Worm (Caenorhabditis elegans): Measurements from ENCODE around the gene sphr-1.

Gene sphr-1

DNA sequence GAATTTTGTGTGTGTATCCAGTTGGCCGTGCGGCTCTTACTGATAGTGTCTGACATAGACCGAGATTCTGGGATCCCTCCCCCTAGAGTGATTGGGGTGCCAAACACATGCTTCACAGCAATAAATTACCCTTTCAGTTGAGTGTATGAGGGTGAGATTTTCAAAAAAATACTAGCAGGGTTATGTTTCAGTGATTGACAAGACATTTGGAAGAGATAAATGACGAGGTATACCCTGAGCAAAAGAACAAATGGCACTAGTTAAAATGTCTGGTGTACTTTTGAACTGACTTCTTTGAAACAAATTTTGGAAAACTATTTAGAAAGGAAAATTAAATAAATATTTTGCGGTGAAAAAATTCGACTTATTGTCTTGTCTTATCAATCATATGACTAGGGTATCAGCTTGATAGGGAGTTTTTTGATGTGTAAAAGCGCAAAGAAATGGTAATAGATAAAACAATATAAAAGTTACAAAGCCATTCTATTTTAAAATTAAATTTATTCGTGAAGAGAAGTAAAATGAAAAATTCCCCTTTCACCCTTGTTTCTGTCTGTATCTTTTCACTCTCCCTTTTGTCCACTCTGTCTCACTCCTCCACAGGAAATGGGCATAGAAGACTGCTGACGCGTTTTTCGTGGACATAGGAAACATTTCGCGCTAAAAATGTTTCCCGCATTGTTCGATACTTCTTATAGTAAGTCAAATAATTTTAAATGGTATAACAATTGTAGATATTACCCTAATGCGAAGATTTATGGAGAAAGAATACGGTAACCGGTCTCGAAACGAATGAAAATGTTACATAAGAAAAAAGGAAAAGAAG, 52.0 kb downstream of the sphr-1 start, which contains the start of gene glo-4:
glo-4 (minus strand) TSS at position 51 of the 826 bp plus-strand sequence.
- peak; percentile 13 for TF ChIP-seq W03F9.2 (tag; optimal IDR thresholded peaks at IDR 0.05)
- no peak for TF ChIP-seq him-1 (tag; optimal IDR thresholded peaks at IDR 0.05)

Data from whole organism, L4/young adult.